Fruit fly (Drosophila melanogaster) whole organism, prepupa: ENCODE measurements around the gene RAF2.

Experiments used
- Blimp-1 ChIP-seq: fragments of 200-800 bp; sonication (Bioruptor generic); optimal IDR thresholded peaks from 3 replicates; lab custom pipeline; 2017; ENCODE audit warnings: missing biosample characterization, missing genetic modification characterization, mild to moderate bottlenecking, moderate library complexity, missing genetic modification reagents
- CG11762 ChIP-seq: fragments of 200-800 bp; sonication (Bioruptor generic); optimal IDR thresholded peaks from 3 replicates; lab custom pipeline; 2016; ENCODE audit warnings: missing biosample characterization, missing genetic modification characterization; ENCODE audit not compliant: insufficient read depth
- CG3032 ChIP-seq: fragments of 200-800 bp; optimal IDR thresholded peaks from 2 replicates; lab custom pipeline; 2019; ENCODE audit warnings: missing biosample characterization, mild to moderate bottlenecking, missing genetic modification characterization, moderate library complexity
- CG34406 ChIP-seq: fragments of 200-800 bp; sonication (Bioruptor generic); optimal IDR thresholded peaks from 3 replicates; lab custom pipeline; 2016; ENCODE audit warnings: missing biosample characterization, missing genetic modification characterization
- CG6163 ChIP-seq: fragments of 200-800 bp; sonication (Bioruptor generic); IDR thresholded peaks from 3 replicates; pipeline ENCODE4 v1.3.6; 2022; ENCODE audit warnings: missing biosample characterization, missing genetic modification characterization
- CG6276 ChIP-seq: fragments of 200-800 bp; sonication (Bioruptor generic); optimal IDR thresholded peaks from 2 replicates; lab custom pipeline; 2017; ENCODE audit warnings: missing biosample characterization, mild to moderate bottlenecking, missing genetic modification characterization
- CG6854 ChIP-seq: fragments of 200-800 bp; sonication (Bioruptor generic); optimal IDR thresholded peaks from 2 replicates; lab custom pipeline; 2017; ENCODE audit warnings: missing biosample characterization, mild to moderate bottlenecking, missing genetic modification characterization
- CG8119 ChIP-seq: fragments of 200-800 bp; sonication (Bioruptor generic); IDR thresholded peaks from 3 replicates; pipeline ENCODE4 v1.3.6; 2022; ENCODE audit warnings: missing biosample characterization, missing genetic modification characterization
- CG8632 ChIP-seq: fragments of 200-800 bp; sonication (Bioruptor generic); optimal IDR thresholded peaks from 3 replicates; lab custom pipeline; 2016; ENCODE audit warnings: missing biosample characterization, missing genetic modification characterization
- Eip78C ChIP-seq: fragments of 200-800 bp; sonication (Bioruptor generic); peaks from one replicate; lab custom pipeline; 2016; ENCODE audit warnings: missing biosample characterization, missing genetic modification characterization
- Ets96B ChIP-seq: fragments of 200-800 bp; optimal IDR thresholded peaks from 2 replicates; lab custom pipeline; 2019; ENCODE audit warnings: missing biosample characterization, mild to moderate bottlenecking, missing genetic modification characterization, moderate library complexity
- Hr38 ChIP-seq: sonication (Bioruptor generic); optimal IDR thresholded peaks from 2 replicates; lab custom pipeline; 2016; ENCODE audit warnings: missing biosample characterization, missing genetic modification characterization
- Hr39 ChIP-seq: fragments of 200-800 bp; sonication (Bioruptor generic); optimal IDR thresholded peaks from 2 replicates; lab custom pipeline; 2016; ENCODE audit warnings: missing biosample characterization, missing genetic modification characterization
- Hr4 ChIP-seq: fragments of 200-800 bp; sonication (Bioruptor generic); optimal IDR thresholded peaks from 3 replicates; lab custom pipeline; 2016; ENCODE audit warnings: missing biosample characterization, missing genetic modification characterization
- OdsH ChIP-seq: fragments of 200-800 bp; sonication (Bioruptor generic); optimal IDR thresholded peaks from 3 replicates; lab custom pipeline; 2016; ENCODE audit warnings: missing biosample characterization, missing genetic modification characterization
- Smox ChIP-seq: fragments of 200-800 bp; sonication (Bioruptor generic); optimal IDR thresholded peaks from 3 replicates; lab custom pipeline; 2016; ENCODE audit warnings: missing biosample characterization, missing genetic modification characterization
- Sox14 ChIP-seq: fragments of 200-800 bp; sonication (Bioruptor generic); optimal IDR thresholded peaks from 3 replicates; lab custom pipeline; 2016; ENCODE audit warnings: missing biosample characterization, missing genetic modification characterization
- Sox15 ChIP-seq: fragments of 200-800 bp; sonication (Bioruptor generic); optimal IDR thresholded peaks from 3 replicates; lab custom pipeline; 2016; ENCODE audit warnings: missing biosample characterization, missing genetic modification characterization
- dac ChIP-seq: fragments of 200-800 bp; sonication (Bioruptor generic); optimal IDR thresholded peaks from 2 replicates; lab custom pipeline; 2017; ENCODE audit warnings: missing biosample characterization, mild to moderate bottlenecking, missing genetic modification characterization
- fd59A ChIP-seq: fragments of 200-800 bp; sonication (Bioruptor generic); optimal IDR thresholded peaks from 2 replicates; lab custom pipeline; 2017; ENCODE audit warnings: missing biosample characterization, mild to moderate bottlenecking, missing genetic modification characterization, missing genetic modification reagents
- fd85E ChIP-seq: fragments of 200-800 bp; sonication (Bioruptor generic); optimal IDR thresholded peaks from 3 replicates; lab custom pipeline; 2016; ENCODE audit warnings: missing biosample characterization, missing genetic modification characterization
- fkh ChIP-seq: fragments of 200-800 bp; sonication (Bioruptor generic); optimal IDR thresholded peaks from 3 replicates; lab custom pipeline; 2017; ENCODE audit warnings: missing biosample characterization, mild to moderate bottlenecking, missing genetic modification characterization, moderate library complexity
- pdm3 ChIP-seq: fragments of 200-800 bp; sonication (Bioruptor generic); optimal IDR thresholded peaks from 3 replicates; lab custom pipeline; 2016; ENCODE audit warnings: missing biosample characterization, missing genetic modification characterization
- salr ChIP-seq, 2 experiments: fragments of 200-800 bp; sonication (Bioruptor generic); optimal IDR thresholded peaks; 3 replicates each; lab custom pipeline; 2016 to 2018; ENCODE audit warnings: missing biosample characterization in 2 of 2, missing genetic modification characterization in 2 of 2, mild to moderate bottlenecking in 1 of 2
- ss ChIP-seq, 2 experiments: fragments of 200-800 bp; sonication (Bioruptor generic); optimal IDR thresholded peaks; 2 replicates in 1 of 2; 3 replicates in 1 of 2; lab custom pipeline; 2017 to 2018; ENCODE audit warnings: mild to moderate bottlenecking in 2 of 2, missing biosample characterization in 2 of 2, missing genetic modification characterization in 2 of 2, moderate library complexity in 1 of 2
- svp ChIP-seq: fragments of 200-800 bp; sonication (Bioruptor generic); peaks from one replicate; lab custom pipeline; 2016; ENCODE audit warnings: missing biosample characterization, missing genetic modification characterization
- topi ChIP-seq: fragments of 200-800 bp; sonication (Bioruptor generic); optimal IDR thresholded peaks from 3 replicates; lab custom pipeline; 2016; ENCODE audit warnings: missing biosample characterization, missing genetic modification characterization
- vri ChIP-seq: fragments of 200-800 bp; sonication (Bioruptor generic); optimal IDR thresholded peaks from 3 replicates; lab custom pipeline; 2016; ENCODE audit warnings: missing biosample characterization, mild to moderate bottlenecking, missing genetic modification characterization

RAF2 gene

DNA sequence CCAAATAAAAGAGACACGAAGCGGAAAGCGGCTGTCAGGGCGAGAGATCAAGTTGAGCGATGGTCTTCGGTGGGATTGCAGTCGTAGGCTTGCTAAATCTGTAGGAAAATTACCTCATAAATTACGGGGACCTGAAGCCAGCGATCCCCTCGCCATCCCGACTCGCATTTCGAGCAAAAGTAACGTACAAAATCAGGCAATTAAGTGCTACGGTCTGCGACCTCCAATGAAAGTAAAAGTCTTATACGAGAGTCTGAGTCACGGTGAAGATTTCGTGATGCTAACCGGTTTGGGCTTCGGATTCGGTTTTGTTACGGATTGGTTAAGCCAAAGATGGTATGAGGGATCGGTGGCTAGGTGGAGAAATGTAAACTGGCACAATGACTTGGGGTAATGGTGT is 46.3 kb upstream of the RAF2 start:
- TF ChIP-seq Blimp-1 (peak; percentile 90), CG6854 (no peak)

DNA sequence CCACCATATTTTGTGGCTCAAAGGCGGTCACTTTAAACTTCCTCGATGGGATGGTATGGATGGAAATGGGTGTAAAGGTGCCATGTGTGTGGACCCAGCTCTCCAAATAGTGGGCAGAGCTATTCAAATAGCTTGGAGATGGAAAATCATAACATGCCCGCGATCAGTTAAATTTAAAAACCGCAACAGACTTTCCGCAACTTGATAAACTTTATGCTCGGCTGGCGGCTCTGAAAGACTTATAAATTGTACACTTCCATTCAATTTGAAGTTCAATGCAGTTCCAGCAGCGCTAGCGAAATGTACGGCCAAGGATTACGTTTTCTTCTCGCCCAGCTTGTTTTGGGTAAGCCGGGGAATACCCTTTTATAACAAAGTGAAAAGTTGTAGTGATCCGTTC is 40.1 kb upstream of the RAF2 start, which contains the start of gene CG33257:
Gene CG33257 (plus strand): TSS at position 301 of the 400 bp plus-strand sequence.
- TF ChIP-seq ss (GFP tag; optimal IDR thresholded peaks at IDR 0.05; lab: Kevin White, UChicago) = no peak
- TF ChIP-seq Hr38 (GFP tag; lab: Kevin White, UChicago) = no peak
- no peak for TF ChIP-seq CG6163 (GFP tag; lab: Robert Waterston, UW)
- no peak for TF ChIP-seq fd85E
- no peak for TF ChIP-seq Hr39 (GFP tag; lab: Kevin White, UChicago)
- no peak for TF ChIP-seq CG3032 (tag; lab: Kevin White, UChicago)
- no peak for TF ChIP-seq CG11762 (GFP tag; lab: Kevin White, UChicago)
- no peak for TF ChIP-seq Smox
- TF ChIP-seq fd59A (GFP tag; lab: Kevin White, UChicago) = no peak
- no peak for TF ChIP-seq CG8119 (GFP tag; lab: Robert Waterston, UW)
- TF ChIP-seq salr (GFP tag; optimal IDR thresholded peaks at IDR 0.05; lab: Kevin White, UChicago) = no peak
- TF ChIP-seq Sox14 (GFP tag; lab: Kevin White, UChicago) = no peak
- no peak for TF ChIP-seq Blimp-1
- no peak for TF ChIP-seq svp (GFP tag; lab: Kevin White, UChicago)

DNA sequence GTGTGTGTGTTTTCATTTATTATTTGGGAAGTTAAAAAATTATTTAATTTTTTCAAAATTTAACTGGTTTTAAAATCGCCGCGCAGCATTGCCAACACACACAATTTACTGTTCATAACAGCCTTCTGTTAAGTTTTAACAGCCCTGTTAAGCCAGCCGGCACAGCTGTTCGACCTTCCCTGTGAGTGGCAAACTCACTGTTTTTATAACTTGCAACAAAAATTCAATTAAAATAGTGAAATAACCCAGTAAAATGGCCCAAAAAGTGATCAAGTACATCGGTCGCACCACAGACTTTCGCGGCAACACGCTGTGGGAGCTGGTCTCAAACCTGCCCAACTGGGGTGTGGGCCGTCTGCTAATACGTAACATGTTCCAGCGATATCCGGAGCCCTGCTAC is 38.2 kb upstream of the RAF2 start, which contains the start of gene mRpS34:
Gene mRpS34 (plus strand): TSS at position 161 of the 400 bp plus-strand sequence.
- TF ChIP-seq OdsH (GFP tag; lab: Kevin White, UChicago) (no peak), Ets96B (no peak), fkh (GFP tag; lab: Kevin White, UChicago) (no peak), Sox15 (GFP tag; lab: Kevin White, UChicago) (no peak)

DNA sequence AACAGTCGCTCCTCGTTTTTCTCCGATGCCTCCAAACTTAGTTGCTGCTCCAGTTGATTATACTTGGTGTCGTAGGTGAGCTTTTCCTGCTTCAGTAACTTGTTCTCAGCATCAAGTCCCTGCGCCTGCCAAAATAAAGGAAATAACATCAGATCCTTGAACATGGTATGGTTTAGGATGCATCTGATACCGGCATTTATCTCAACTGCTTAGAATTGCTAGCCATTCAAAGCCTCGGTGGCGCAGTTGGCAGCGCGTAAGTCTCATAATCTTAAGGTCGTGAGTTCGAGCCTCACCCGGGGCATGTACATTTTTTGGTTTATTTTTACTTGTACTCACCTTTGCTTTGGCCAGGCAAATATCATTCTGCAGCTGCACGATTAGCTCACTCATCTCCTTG is 36.4 kb upstream of the RAF2 start:
- TF ChIP-seq Eip78C (no peak), CG8632 (GFP tag; lab: Kevin White, UChicago) (no peak), dac (GFP tag; lab: Kevin White, UChicago) (no peak)

DNA sequence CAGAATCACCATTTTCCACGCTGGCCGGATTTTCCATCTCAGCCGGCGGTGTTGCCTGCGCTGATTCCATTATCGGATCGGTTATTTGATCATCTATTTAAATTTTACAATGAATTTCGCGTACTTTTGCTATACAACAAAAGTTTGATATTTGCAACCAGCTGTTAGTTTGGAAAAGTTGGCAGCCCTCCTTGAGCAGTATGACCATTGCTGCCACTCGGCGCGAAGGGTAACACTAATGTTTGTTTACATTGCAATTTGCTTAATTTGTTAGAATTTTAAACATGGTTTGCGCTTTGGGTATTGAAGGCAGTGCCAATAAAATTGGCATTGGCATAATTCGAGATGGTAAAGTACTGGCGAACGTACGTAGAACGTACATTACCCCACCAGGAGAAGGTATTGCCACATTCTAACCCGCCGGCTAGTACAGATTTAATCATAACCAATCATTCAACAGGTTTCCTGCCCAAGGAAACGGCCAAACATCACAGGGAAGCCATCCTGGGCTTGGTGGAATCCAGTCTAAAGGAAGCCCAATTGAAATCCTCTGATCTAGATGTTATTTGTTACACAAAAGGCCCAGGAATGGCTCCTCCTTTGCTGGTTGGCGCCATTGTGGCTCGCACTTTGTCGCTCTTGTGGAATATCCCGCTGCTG is 34.2 kb upstream of the RAF2 start, which contains the start of the genes Golgin104 and Tcs3:
Gene Golgin104 (minus strand): TSS at position 182 of the 660 bp plus-strand sequence.
Gene Tcs3 (plus strand): TSS at position 222 of the 660 bp plus-strand sequence.
- TF ChIP-seq fkh (GFP tag; lab: Kevin White, UChicago) (peak; percentile 99), pdm3 (GFP tag; lab: Kevin White, UChicago) (no peak)
- TF ChIP-seq, all 60 proteins: peak for 1

DNA sequence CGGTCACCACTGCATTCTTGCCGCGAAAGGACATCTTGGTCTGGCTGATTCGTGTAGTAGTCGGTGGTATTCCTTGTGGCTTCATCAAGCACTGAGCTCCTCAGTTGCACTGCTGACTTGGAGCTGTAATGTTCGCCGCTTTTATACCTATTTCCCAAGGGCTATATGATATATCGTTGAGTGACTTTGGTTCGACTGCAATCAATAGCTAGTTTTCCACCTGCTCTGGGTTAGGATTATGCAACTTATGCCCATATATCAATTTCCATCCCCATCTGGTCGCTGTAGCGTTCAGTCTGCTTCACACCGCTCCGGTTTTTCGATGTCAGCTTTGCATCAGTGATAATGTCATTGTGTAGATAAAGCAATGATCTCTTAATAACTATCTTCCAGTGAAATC is 31.9 kb upstream of the RAF2 start, which contains the start of gene Pdh:
Gene Pdh (minus strand): TSS at position 101 of the 400 bp plus-strand sequence.
- TF ChIP-seq Eip78C (peak; percentile 1), CG34406 (GFP tag; lab: Kevin White, UChicago) (no peak)

DNA sequence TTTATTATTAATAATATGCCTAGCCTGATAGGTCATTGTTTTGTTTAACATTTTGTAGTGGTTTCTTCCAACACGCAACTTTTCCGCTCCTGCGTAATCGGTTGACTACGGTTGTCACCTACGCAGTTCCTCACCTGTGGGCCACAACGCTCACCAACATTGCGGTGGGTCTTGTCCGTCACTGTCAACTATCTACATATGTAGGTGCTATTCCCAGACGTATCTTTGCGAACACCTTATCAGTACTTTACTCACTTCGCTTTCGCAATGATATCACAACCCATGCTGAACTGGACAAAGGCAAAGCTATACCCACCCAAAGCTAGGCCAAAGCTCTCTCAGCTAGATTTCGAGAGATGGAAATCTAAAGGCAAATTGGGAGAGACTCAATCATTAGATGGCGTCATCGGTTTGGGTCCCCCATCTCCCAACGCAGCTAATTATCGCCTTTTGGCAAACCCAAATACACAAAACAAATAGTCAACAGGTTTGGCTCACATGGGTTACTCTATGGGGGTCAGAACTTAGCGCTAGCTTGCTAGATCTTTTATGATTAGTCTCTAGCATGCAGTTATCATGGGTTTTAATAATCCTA is 29.9 kb upstream of the RAF2 start:
- TF ChIP-seq CG8119 (GFP tag; lab: Robert Waterston, UW) (no peak), Hr4 (GFP tag; lab: Kevin White, UChicago) (no peak), topi (GFP tag; lab: Kevin White, UChicago) (no peak), Sox14 (GFP tag; lab: Kevin White, UChicago) (no peak), CG6276 (no peak), Eip78C (peak; percentile 40), vri (GFP tag; lab: Kevin White, UChicago) (peak; percentile 72), fkh (GFP tag; lab: Kevin White, UChicago) (peak; percentile 62)
